Worm (Caenorhabditis elegans) whole organism, midembryonic: ENCODE measurements around the gene lgc-11.

Source experiments
- T22C8.4 ChIP-seq: fragments of 200-800 bp; sonication (Bioruptor generic); IDR thresholded peaks from 2 replicates; pipeline ENCODE4 v1.3.6; 2022; ENCODE audit warnings: missing genetic modification characterization, missing compliant biosample characterization
- cog-1 ChIP-seq: sonication (generic microtip); optimal IDR thresholded peaks from 2 replicates; lab custom pipeline; 2016; ENCODE audit warnings: missing genetic modification characterization, missing compliant biosample characterization
- flt-1 ChIP-seq: fragments of 200-800 bp; sonication (Bioruptor generic); IDR thresholded peaks from 2 replicates; pipeline ENCODE4 v1.3.6; 2022; ENCODE audit warnings: missing genetic modification characterization, missing compliant biosample characterization
- klf-2 ChIP-seq: fragments of 200-800 bp; sonication (Bioruptor generic); conservative IDR thresholded peaks from 2 replicates; pipeline ENCODE4 v1.3.6; 2022; ENCODE audit warnings: missing genetic modification reagents, missing genetic modification characterization, missing compliant biosample characterization
- med-1 ChIP-seq: sonication (generic microtip); optimal IDR thresholded peaks from 2 replicates; lab custom pipeline; 2017; ENCODE audit warnings: missing genetic modification characterization, mild to moderate bottlenecking, missing compliant biosample characterization, antibody characterized with exemption, missing genetic modification reagents; ENCODE audit not compliant: insufficient read depth
- ref-1 ChIP-seq: fragments of 200-800 bp; sonication (Bioruptor generic); conservative IDR thresholded peaks from 2 replicates; pipeline ENCODE4 v1.3.6; 2022; ENCODE audit warnings: missing genetic modification reagents, missing genetic modification characterization, missing compliant biosample characterization
- tab-1 ChIP-seq: fragments of 200-800 bp; sonication (Bioruptor generic); IDR thresholded peaks from 2 replicates; pipeline ENCODE4 v1.3.6; 2022; ENCODE audit warnings: missing genetic modification characterization, missing compliant biosample characterization
- ztf-23 ChIP-seq: fragments of 200-800 bp; sonication (Bioruptor generic); IDR thresholded peaks from 2 replicates; pipeline ENCODE4 v1.3.6; 2022; ENCODE audit warnings: missing genetic modification reagents, missing genetic modification characterization, missing compliant biosample characterization
- ztf-29 ChIP-seq: fragments of 200-800 bp; sonication (Bioruptor generic); IDR thresholded peaks from 2 replicates; pipeline ENCODE4 v1.3.6; 2022; ENCODE audit warnings: missing genetic modification reagents, missing genetic modification characterization, missing compliant biosample characterization

Gene lgc-11

ce11 chrX:7500970-7501369 lies 5.5 kb downstream of the lgc-11 start, which contains the start of gene uggt-1:
Gene uggt-1 (minus strand): TSS chrX:7500982.
- TF ChIP-seq med-1 (GFP tag; lab: Kevin White, UChicago) (peak; percentile 14), T22C8.4 (GFP tag; lab: Robert Waterston, UW) (no peak), klf-2 (GFP tag; lab: Robert Waterston, UW) (no peak), ztf-29 (no peak), ref-1 (GFP tag; lab: Robert Waterston, UW) (no peak), tab-1 (0 out of 2 replicates have a peak, but pooled peaks have one; percentile 46), ztf-23 (GFP tag; lab: Robert Waterston, UW) (peak; percentile 57; the same call in 1 of the 2 replicates), cog-1 (peak; percentile 78), flt-1 (GFP tag; lab: Robert Waterston, UW) (peak; percentile 72)

ce11 chrX:7495491-7495890 lies 10.9 kb downstream of the lgc-11 start, which contains the start of gene try-14:
Gene try-14 (minus strand): TSS chrX:7495591.
- TF ChIP-seq ztf-29 (no peak), cog-1 (no peak), med-1 (GFP tag; lab: Kevin White, UChicago) (no peak), flt-1 (GFP tag; lab: Robert Waterston, UW) (no peak), T22C8.4 (GFP tag; lab: Robert Waterston, UW) (no peak), ztf-23 (GFP tag; lab: Robert Waterston, UW) (no peak), ref-1 (GFP tag; lab: Robert Waterston, UW) (no peak), tab-1 (no peak), klf-2 (GFP tag; lab: Robert Waterston, UW) (no peak)

- TF ChIP-seq cog-1 (no peak), flt-1 (GFP tag; lab: Robert Waterston, UW) (no peak), tab-1 (no peak), ztf-23 (GFP tag; lab: Robert Waterston, UW) (no peak), klf-2 (GFP tag; lab: Robert Waterston, UW) (no peak), med-1 (GFP tag; lab: Kevin White, UChicago) (no peak), ref-1 (GFP tag; lab: Robert Waterston, UW) (no peak)
Measured at ce11 chrX:7493020-7493419, 13.4 kb downstream of the lgc-11 start, which contains the start of gene F48E3.2. Gene F48E3.2 (minus strand): TSS chrX:7493120.

ce11 chrX:7491521-7491920 lies 14.9 kb downstream of the lgc-11 start:
- TF ChIP-seq flt-1 (GFP tag; lab: Robert Waterston, UW) (no peak), T22C8.4 (GFP tag; lab: Robert Waterston, UW) (no peak)

- no peak for TF ChIP-seq ztf-29
Measured at ce11 chrX:7485748-7486147, 20.7 kb downstream of the lgc-11 start, which contains the start of gene gly-12. Gene gly-12 (plus strand): TSS chrX:7485864.

ce11 chrX:7480756-7481155 lies 25.7 kb downstream of the lgc-11 start, which contains the start of gene F48E3.9:
Gene F48E3.9 (plus strand): TSS chrX:7481056.
- TF ChIP-seq ztf-23 (GFP tag; lab: Robert Waterston, UW): no peak
- no peak for TF ChIP-seq cog-1
- TF ChIP-seq klf-2 (GFP tag; lab: Robert Waterston, UW): no peak
- TF ChIP-seq T22C8.4 (GFP tag; lab: Robert Waterston, UW): no peak
- TF ChIP-seq ref-1 (GFP tag; lab: Robert Waterston, UW): no peak
- no peak for TF ChIP-seq tab-1
- TF ChIP-seq ztf-29: no peak
- TF ChIP-seq flt-1 (GFP tag; lab: Robert Waterston, UW): no peak
- TF ChIP-seq med-1 (GFP tag; lab: Kevin White, UChicago): no peak

- TF ChIP-seq klf-2 (GFP tag; lab: Robert Waterston, UW) (no peak), T22C8.4 (GFP tag; lab: Robert Waterston, UW) (no peak), ref-1 (GFP tag; lab: Robert Waterston, UW) (no peak), cog-1 (no peak), flt-1 (GFP tag; lab: Robert Waterston, UW) (no peak), med-1 (GFP tag; lab: Kevin White, UChicago) (no peak), ztf-23 (GFP tag; lab: Robert Waterston, UW) (no peak), tab-1 (no peak), ztf-29 (no peak)
Measured at ce11 chrX:7478948-7479347, 27.5 kb downstream of the lgc-11 start, which contains the start of gene mek-1. Gene mek-1 (plus strand): TSS chrX:7479248.

- TF ChIP-seq klf-2 (GFP tag; lab: Robert Waterston, UW) (no peak), ztf-23 (GFP tag; lab: Robert Waterston, UW) (no peak), ref-1 (GFP tag; lab: Robert Waterston, UW) (no peak)
Measured at ce11 chrX:7478476-7478875, 28.0 kb downstream of the lgc-11 start.

- TF ChIP-seq klf-2 (GFP tag; lab: Robert Waterston, UW) (no peak), ztf-23 (GFP tag; lab: Robert Waterston, UW) (0 out of 2 replicates have a peak, but pooled peaks have one; percentile 16)
Measured at ce11 chrX:7474968-7475433, 31.4 kb downstream of the lgc-11 start, which contains the start of gene coh-1. Gene coh-1 (minus strand): TSS chrX:7475018.

ce11 chrX:7469907-7470306 lies 36.5 kb downstream of the lgc-11 start:
- no peak for TF ChIP-seq cog-1
- no peak for TF ChIP-seq flt-1 (GFP tag; lab: Robert Waterston, UW)
- TF ChIP-seq med-1 (GFP tag; lab: Kevin White, UChicago): no peak
- no peak for TF ChIP-seq T22C8.4 (GFP tag; lab: Robert Waterston, UW)
- no peak for TF ChIP-seq tab-1
- TF ChIP-seq ref-1 (GFP tag; lab: Robert Waterston, UW): no peak
- TF ChIP-seq ztf-29: no peak
- no peak for TF ChIP-seq klf-2 (GFP tag; lab: Robert Waterston, UW)
- no peak for TF ChIP-seq ztf-23 (GFP tag; lab: Robert Waterston, UW)
